Fruit fly (Drosophila melanogaster) whole organism, embryonic: ENCODE measurements around the gene Lgr1.
A peak's percentile ranks its signal among the peaks of the same experiment; 100 is the strongest.

Source experiments
- Ada2b ChIP-seq: fragments of 200-800 bp; sonication (Bioruptor generic); IDR thresholded peaks from 2 replicates; pipeline ENCODE4 v1.3.6; 2022; ENCODE audit warnings: missing biosample characterization, missing genetic modification characterization
- C15 ChIP-seq: fragments of 200-800 bp; sonication (Bioruptor generic); IDR thresholded peaks from 3 replicates; pipeline ENCODE4 v1.3.6; 2022; ENCODE audit warnings: missing biosample characterization, missing genetic modification characterization
- CG10654 ChIP-seq: fragments of 200-800 bp; sonication (Bioruptor generic); optimal IDR thresholded peaks from 2 replicates; lab custom pipeline; 2016; ENCODE audit warnings: missing biosample characterization, missing genetic modification characterization
- CG10959 ChIP-seq: fragments of 200-800 bp; sonication (Bioruptor generic); IDR thresholded peaks from 2 replicates; pipeline ENCODE4 v1.3.6; 2022; ENCODE audit warnings: missing biosample characterization, missing genetic modification characterization
- CG12299 ChIP-seq: fragments of 200-800 bp; sonication (Bioruptor generic); optimal IDR thresholded peaks from 2 replicates; lab custom pipeline; 2018; ENCODE audit warnings: missing biosample characterization, mild to moderate bottlenecking, missing genetic modification characterization
- CG13624 ChIP-seq: fragments of 200-800 bp; sonication (Bioruptor generic); optimal IDR thresholded peaks from 2 replicates; lab custom pipeline; 2016; ENCODE audit warnings: missing biosample characterization, missing genetic modification characterization
- CG13775 ChIP-seq: fragments of 200-800 bp; sonication (Bioruptor generic); optimal IDR thresholded peaks from 3 replicates; lab custom pipeline; 2017; ENCODE audit warnings: missing biosample characterization, mild to moderate bottlenecking, missing genetic modification characterization
- CG14014 ChIP-seq: fragments of 200-800 bp; sonication (Bioruptor generic); IDR thresholded peaks from 2 replicates; pipeline ENCODE4 v1.3.6; 2022; ENCODE audit warnings: missing biosample characterization, missing genetic modification characterization
- CG14710 ChIP-seq: fragments of 200-800 bp; sonication (Bioruptor generic); optimal IDR thresholded peaks from 3 replicates; lab custom pipeline; 2019; ENCODE audit warnings: missing biosample characterization, mild to moderate bottlenecking, missing genetic modification characterization, moderate library complexity
- CG1647 ChIP-seq: fragments of 200-800 bp; sonication (Bioruptor generic); optimal IDR thresholded peaks from 3 replicates; lab custom pipeline; 2016; ENCODE audit warnings: missing biosample characterization, missing genetic modification characterization
- CG31224 ChIP-seq: fragments of 200-800 bp; sonication (Bioruptor generic); IDR thresholded peaks from 2 replicates; pipeline ENCODE4 v1.3.6; 2022; ENCODE audit warnings: missing biosample characterization, missing genetic modification characterization
- CG3163 ChIP-seq: fragments of 200-800 bp; sonication (Bioruptor generic); optimal IDR thresholded peaks from 3 replicates; lab custom pipeline; 2016; ENCODE audit warnings: missing biosample characterization, missing genetic modification characterization
- CG3995 ChIP-seq: fragments of 200-800 bp; sonication (Bioruptor generic); optimal IDR thresholded peaks from 3 replicates; lab custom pipeline; 2016; ENCODE audit warnings: missing biosample characterization, missing genetic modification characterization
- CG7928 ChIP-seq: fragments of 200-800 bp; sonication (Bioruptor generic); optimal IDR thresholded peaks from 2 replicates; lab custom pipeline; 2017; ENCODE audit warnings: missing biosample characterization, mild to moderate bottlenecking, missing genetic modification characterization
- CG8290 ChIP-seq, 3 experiments: fragments of 200-800 bp; sonication (Bioruptor generic); optimal IDR thresholded peaks; 2 replicates each; lab custom pipeline; 2016 to 2019; ENCODE audit warnings: missing biosample characterization in 3 of 3, missing genetic modification characterization in 3 of 3, mild to moderate bottlenecking in 2 of 3, moderate library complexity in 1 of 3
- Dek ChIP-seq: fragments of 200-800 bp; sonication (Bioruptor generic); optimal IDR thresholded peaks from 3 replicates; lab custom pipeline; 2019; ENCODE audit warnings: missing biosample characterization, mild to moderate bottlenecking, missing genetic modification characterization, moderate library complexity
- Ets97D ChIP-seq: fragments of 200-800 bp; sonication (Bioruptor generic); optimal IDR thresholded peaks from 3 replicates; lab custom pipeline; 2016; ENCODE audit warnings: missing biosample characterization, missing genetic modification characterization
- Fer2 ChIP-seq: fragments of 200-800 bp; sonication (Bioruptor generic); optimal IDR thresholded peaks from 2 replicates; lab custom pipeline; 2018; ENCODE audit warnings: missing biosample characterization, mild to moderate bottlenecking, missing genetic modification characterization, moderate library complexity
- HLHmδ ChIP-seq: fragments of 200-800 bp; sonication (Bioruptor generic); optimal IDR thresholded peaks from 2 replicates; lab custom pipeline; 2018; ENCODE audit warnings: missing biosample characterization, mild to moderate bottlenecking, missing genetic modification characterization, moderate library complexity
- Hmr ChIP-seq: fragments of 200-800 bp; sonication (Bioruptor generic); optimal IDR thresholded peaks from 3 replicates; lab custom pipeline; 2017; ENCODE audit warnings: mild to moderate bottlenecking, missing biosample characterization, missing genetic modification reagents, missing genetic modification characterization
- Hr39 ChIP-seq: fragments of >200 bp; optimal IDR thresholded peaks from 2 replicates; lab custom pipeline; 2017
- Med ChIP-seq: fragments of 200-800 bp; sonication (Bioruptor generic); peaks from one replicate; lab custom pipeline; 2016; ENCODE audit warnings: missing biosample characterization, missing genetic modification characterization, mild to moderate bottlenecking, inconsistent platforms, moderate library complexity
- Spps ChIP-seq: fragments of 200-800 bp; sonication (Bioruptor generic); optimal IDR thresholded peaks from 2 replicates; lab custom pipeline; 2018; ENCODE audit warnings: missing biosample characterization, mild to moderate bottlenecking, missing genetic modification characterization
- Xrp1 ChIP-seq: fragments of 200-800 bp; sonication (Bioruptor generic); IDR thresholded peaks from 2 replicates; pipeline ENCODE4 v1.3.6; 2022; ENCODE audit warnings: missing biosample characterization, missing genetic modification characterization
- YL-1 ChIP-seq: fragments of 200-800 bp; sonication (Bioruptor generic); optimal IDR thresholded peaks from 3 replicates; lab custom pipeline; 2017; ENCODE audit warnings: missing biosample characterization, mild to moderate bottlenecking, missing genetic modification characterization
- abd-A ChIP-seq: fragments of 200-800 bp; sonication (Bioruptor generic); optimal IDR thresholded peaks from 3 replicates; lab custom pipeline; 2019; ENCODE audit warnings: missing biosample characterization, mild to moderate bottlenecking, missing genetic modification characterization, moderate library complexity
- amos ChIP-seq: fragments of 200-800 bp; sonication (Bioruptor generic); IDR thresholded peaks from 2 replicates; pipeline ENCODE4 v1.3.6; 2022; ENCODE audit warnings: missing biosample characterization, missing genetic modification characterization; ENCODE audit not compliant: partially characterized antibody
- ap ChIP-seq: fragments of 200-800 bp; sonication (Bioruptor generic); IDR thresholded peaks from 2 replicates; pipeline ENCODE4 v1.3.6; 2022; ENCODE audit warnings: missing biosample characterization, missing genetic modification characterization
- ase ChIP-seq: fragments of 200-800 bp; sonication (Bioruptor generic); IDR thresholded peaks from 3 replicates; pipeline ENCODE4 v1.3.6; 2022; ENCODE audit warnings: missing biosample characterization, missing genetic modification characterization
- ci ChIP-seq: fragments of 200-800 bp; sonication (Bioruptor generic); IDR thresholded peaks from 3 replicates; pipeline ENCODE4 v1.3.6; 2022; ENCODE audit warnings: missing biosample characterization, missing genetic modification characterization
- dati ChIP-seq: fragments of 200-800 bp; sonication (Bioruptor generic); IDR thresholded peaks from 2 replicates; pipeline ENCODE4 v1.3.6; 2022; ENCODE audit warnings: missing biosample characterization, missing genetic modification characterization
- dmrt99B ChIP-seq: fragments of 200-800 bp; sonication (Bioruptor generic); optimal IDR thresholded peaks from 2 replicates; lab custom pipeline; 2018; ENCODE audit warnings: missing biosample characterization, mild to moderate bottlenecking, missing genetic modification characterization, moderate library complexity
- ewg ChIP-seq: fragments of 200-800 bp; sonication (Bioruptor generic); optimal IDR thresholded peaks from 3 replicates; lab custom pipeline; 2017; ENCODE audit warnings: mild to moderate bottlenecking, missing biosample characterization, missing genetic modification reagents, missing genetic modification characterization
- gt ChIP-seq: fragments of 200-800 bp; sonication (Bioruptor generic); IDR thresholded peaks from 2 replicates; pipeline ENCODE4 v1.3.6; 2022; ENCODE audit warnings: missing biosample characterization, missing genetic modification characterization
- lilli ChIP-seq: fragments of 200-800 bp; sonication (Bioruptor generic); optimal IDR thresholded peaks from 3 replicates; lab custom pipeline; 2016; ENCODE audit warnings: missing biosample characterization, missing genetic modification characterization
- lov ChIP-seq, 2 experiments: fragments of 200-800 bp in 1 of 2; fragments of >200 bp in 1 of 2; sonication (Bioruptor generic) in 1 of 2; IDR thresholded peaks in 1 of 2; optimal IDR thresholded peaks in 1 of 2; 2 replicates in 1 of 2; 3 replicates in 1 of 2; pipeline versions ENCODE4 v1.3.6 to Lab custom; 2017 to 2022; ENCODE audit warnings: missing biosample characterization in 1 of 2, missing genetic modification characterization in 1 of 2
- nerfin-2 ChIP-seq: fragments of 200-800 bp; sonication (Bioruptor generic); IDR thresholded peaks from 2 replicates; pipeline ENCODE4 v1.3.6; 2022; ENCODE audit warnings: missing biosample characterization, missing genetic modification characterization; ENCODE audit not compliant: partially characterized antibody
- pum ChIP-seq: fragments of 200-800 bp; sonication (Bioruptor generic); optimal IDR thresholded peaks from 2 replicates; lab custom pipeline; 2016; ENCODE audit warnings: missing biosample characterization, missing genetic modification characterization
- repo ChIP-seq: fragments of 200-800 bp; sonication (Bioruptor generic); optimal IDR thresholded peaks from 2 replicates; lab custom pipeline; 2016; ENCODE audit warnings: missing biosample characterization, missing genetic modification characterization
- ro ChIP-seq: fragments of 200-800 bp; sonication (Bioruptor generic); IDR thresholded peaks from 2 replicates; pipeline ENCODE4 v1.3.6; 2022; ENCODE audit warnings: missing biosample characterization, missing genetic modification characterization
- run ChIP-seq: fragments of 200-800 bp; sonication (Bioruptor generic); optimal IDR thresholded peaks from 3 replicates; lab custom pipeline; 2018; ENCODE audit warnings: missing biosample characterization, mild to moderate bottlenecking, missing genetic modification characterization
- scrt ChIP-seq: fragments of 200-800 bp; sonication (Bioruptor generic); optimal IDR thresholded peaks from 2 replicates; lab custom pipeline; 2018; ENCODE audit warnings: missing biosample characterization, mild to moderate bottlenecking, missing genetic modification characterization, moderate library complexity
- sr ChIP-seq: fragments of 200-800 bp; sonication (Bioruptor generic); IDR thresholded peaks from 3 replicates; pipeline ENCODE4 v1.3.6; 2022; ENCODE audit warnings: missing biosample characterization, missing genetic modification characterization
- sug ChIP-seq: fragments of 200-800 bp; optimal IDR thresholded peaks from 2 replicates; lab custom pipeline; 2019; ENCODE audit warnings: missing biosample characterization, mild to moderate bottlenecking, missing genetic modification characterization, moderate library complexity
- tin ChIP-seq: fragments of 200-800 bp; sonication (Bioruptor generic); optimal IDR thresholded peaks from 3 replicates; lab custom pipeline; 2016; ENCODE audit warnings: missing biosample characterization, missing genetic modification characterization
- tna ChIP-seq: fragments of 200-800 bp; sonication (Bioruptor generic); IDR thresholded peaks from 2 replicates; pipeline ENCODE4 v1.3.6; 2022; ENCODE audit warnings: missing biosample characterization, missing genetic modification characterization; ENCODE audit not compliant: partially characterized antibody
- ttk ChIP-seq: fragments of 200-800 bp; sonication (Bioruptor generic); IDR thresholded peaks from 2 replicates; pipeline ENCODE4 v2.1.2; 2022; ENCODE audit warnings: missing biosample characterization, missing genetic modification characterization
- zfh1 ChIP-seq: fragments of 200-800 bp; sonication (Bioruptor generic); IDR thresholded peaks from 3 replicates; pipeline ENCODE4 v1.3.6; 2022; ENCODE audit warnings: missing biosample characterization, missing genetic modification characterization

Gene Lgr1

DNA sequence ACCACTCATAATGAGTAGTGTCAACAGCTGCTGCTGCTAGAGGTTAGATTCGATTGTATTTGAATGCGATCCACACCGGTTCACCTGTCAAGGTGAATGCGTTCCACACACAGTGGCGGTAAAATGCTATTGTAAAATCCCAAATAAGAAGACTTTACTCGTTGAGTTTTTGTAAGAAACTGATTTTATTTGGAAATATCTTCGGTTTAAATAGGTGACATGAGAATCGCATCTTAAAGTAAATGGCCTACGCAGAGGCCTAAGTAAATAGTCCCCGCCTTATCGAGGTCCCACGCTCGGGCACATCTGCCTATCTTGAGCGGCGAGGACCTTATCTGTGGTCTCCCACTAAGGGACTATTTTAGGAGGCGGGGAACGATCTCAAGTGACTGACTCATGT, 37.5 kb downstream of the Lgr1 start, which contains the start of gene TyrR:
TSS of gene TyrR (minus strand) at position 101 of the 400 bp plus-strand sequence.
- TF ChIP-seq Med (GFP tag; lab: Kevin White, UChicago) = peak; percentile 24

DNA sequence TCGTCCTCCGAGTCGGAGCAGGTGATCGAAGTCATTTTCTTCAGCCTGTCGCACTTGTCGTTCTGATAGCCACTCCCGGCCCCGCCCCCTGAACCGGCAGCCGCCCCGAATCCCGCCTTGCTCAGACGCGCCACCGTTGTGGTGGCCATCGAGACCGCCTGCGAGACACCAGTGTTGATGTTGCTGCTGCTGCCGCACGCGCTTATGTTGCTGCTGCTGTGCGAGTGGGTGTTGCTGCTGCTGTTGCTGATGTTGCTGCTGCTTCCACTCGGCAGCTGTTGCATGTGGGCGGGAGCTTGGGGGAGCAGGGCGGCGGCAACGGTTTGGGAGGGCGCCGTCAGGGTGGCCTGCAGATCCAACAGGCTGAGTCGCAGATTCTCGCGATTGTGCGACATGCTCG, 48.3 kb downstream of the Lgr1 start:
- TF ChIP-seq CG3995 (GFP tag; lab: Kevin White, UChicago) (no peak), dati (GFP tag; lab: Robert Waterston, UW) (no peak), C15 (GFP tag; lab: Robert Waterston, UW) (no peak), lov (optimal IDR thresholded peaks at IDR 0.05; lab: Kevin White, UChicago) (no peak), lov (GFP tag; IDR thresholded peaks at IDR 0.05; lab: Robert Waterston, UW) (no peak), Hr39 (lab: Kevin White, UChicago) (peak; percentile 64), Dek (no peak), CG7928 (GFP tag; lab: Kevin White, UChicago) (no peak), CG13775 (GFP tag; lab: Kevin White, UChicago) (no peak), CG8290 (GFP tag; optimal IDR thresholded peaks at IDR 0.05; lab: Kevin White, UChicago) (no peak), CG8290 (tag; optimal IDR thresholded peaks at IDR 0.05; lab: Kevin White, UChicago) (no peak), CG10654 (GFP tag; lab: Kevin White, UChicago) (no peak), abd-A (no peak), run (tag; lab: Kevin White, UChicago) (no peak), YL-1 (GFP tag; lab: Kevin White, UChicago) (no peak), ro (GFP tag; lab: Robert Waterston, UW) (no peak), ttk (GFP tag; lab: Robert Waterston, UW) (no peak), sr (GFP tag; lab: Robert Waterston, UW) (0 out of 3 replicates have a peak, but pooled peaks have one; percentile 11), CG14014 (no peak)

DNA sequence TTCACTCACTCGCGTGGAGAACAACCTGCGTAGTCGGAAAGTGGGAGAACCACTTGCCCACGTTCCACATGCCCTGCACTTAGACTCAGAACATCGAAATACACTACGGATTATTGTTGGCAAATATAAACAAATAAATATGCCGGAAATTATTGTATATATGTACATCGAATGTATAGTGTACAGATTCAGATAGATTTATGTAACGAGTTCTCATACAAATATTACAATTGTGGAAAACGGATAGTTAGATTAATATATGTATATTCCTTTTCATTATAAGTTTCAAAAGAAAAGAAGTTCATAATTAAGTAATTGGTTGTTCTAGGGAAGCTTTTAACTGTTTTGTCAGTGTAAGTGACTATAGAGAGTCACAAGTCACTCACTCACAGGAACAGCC, 49.0 kb downstream of the Lgr1 start:
- TF ChIP-seq Hmr (GFP tag; lab: Kevin White, UChicago) (no peak), ap (GFP tag; lab: Robert Waterston, UW) (no peak), CG31224 (GFP tag; lab: Robert Waterston, UW) (no peak), Ada2b (no peak), CG3163 (GFP tag; lab: Kevin White, UChicago) (no peak), Ets97D (GFP tag; lab: Kevin White, UChicago) (no peak), Xrp1 (GFP tag; lab: Robert Waterston, UW) (no peak), lilli (GFP tag; lab: Kevin White, UChicago) (no peak), HLHmδ (no peak), tin (GFP tag; lab: Kevin White, UChicago) (no peak), CG1647 (GFP tag; lab: Kevin White, UChicago) (no peak), Fer2 (no peak), nerfin-2 (no peak), CG13624 (no peak), scrt (GFP tag; lab: Kevin White, UChicago) (no peak), sug (no peak), ase (GFP tag; lab: Robert Waterston, UW) (no peak), CG14710 (tag; lab: Kevin White, UChicago) (no peak), repo (GFP tag; lab: Kevin White, UChicago) (no peak)

DNA sequence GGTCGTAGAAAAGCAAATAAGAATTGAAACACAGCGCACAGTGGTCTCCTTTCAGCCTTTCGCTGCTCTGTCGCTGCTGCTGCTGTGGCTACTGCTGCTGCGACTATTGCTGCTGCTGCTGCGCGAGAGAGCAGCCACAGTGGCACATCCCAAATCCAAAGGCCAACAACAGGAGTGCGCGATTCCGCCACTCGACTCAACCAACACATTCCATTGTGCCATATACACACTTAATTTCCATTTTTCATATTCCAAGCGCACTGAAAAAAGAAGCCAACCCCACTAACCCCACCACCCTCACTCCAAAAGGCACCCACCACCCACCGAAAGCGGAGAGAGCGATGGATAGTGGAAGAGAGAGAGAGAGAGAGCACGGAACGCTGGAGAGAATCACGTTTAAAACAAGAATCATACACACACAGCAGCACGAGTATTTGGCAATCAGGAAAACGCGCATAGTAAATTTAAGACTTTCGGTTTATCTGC, 50.6 kb downstream of the Lgr1 start:
- 0 out of 2 replicates have a peak, but pooled peaks have one; percentile 7 for TF ChIP-seq CG10959 (GFP tag; lab: Robert Waterston, UW)
- TF ChIP-seq ewg (GFP tag; lab: Kevin White, UChicago) = peak; percentile 25
- no peak for TF ChIP-seq gt (GFP tag; lab: Robert Waterston, UW)
- TF ChIP-seq ci (GFP tag; lab: Robert Waterston, UW) = no peak
- TF ChIP-seq nerfin-2 = 0 out of 2 replicates have a peak, but pooled peaks have one; percentile 11
- no peak for TF ChIP-seq dmrt99B (tag; lab: Kevin White, UChicago)
- no peak for TF ChIP-seq Spps (tag; lab: Kevin White, UChicago)
- no peak for TF ChIP-seq tna (GFP tag; lab: Robert Waterston, UW)
- TF ChIP-seq amos (GFP tag; lab: Robert Waterston, UW) = no peak
- TF ChIP-seq pum (GFP tag; lab: Kevin White, UChicago) = no peak
- peak; percentile 24 for TF ChIP-seq Hmr (GFP tag; lab: Kevin White, UChicago)
- TF ChIP-seq zfh1 (GFP tag; lab: Robert Waterston, UW) = no peak
- TF ChIP-seq CG12299 (tag; lab: Kevin White, UChicago) = no peak
- no peak for TF ChIP-seq sug
